Worm (Caenorhabditis elegans): ENCODE data around the gene hxk-3.

hxk-3 gene

DNA sequence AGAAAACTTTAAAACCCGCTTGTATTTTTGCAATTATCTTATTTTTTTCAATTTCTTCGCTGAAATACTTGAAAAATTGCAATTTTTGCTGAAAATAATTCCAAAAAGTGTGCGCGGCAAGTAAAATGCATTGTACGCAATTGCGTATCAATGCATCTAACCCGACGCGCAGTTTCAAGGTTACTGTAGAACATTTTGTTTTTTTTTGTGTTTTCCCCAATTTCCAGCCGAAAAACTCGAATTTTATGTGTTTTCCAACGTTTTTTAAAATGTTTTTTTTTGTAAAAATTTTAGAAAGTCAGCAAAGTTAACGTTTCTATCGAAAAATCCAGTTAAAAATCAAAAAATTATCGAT, 770 bp upstream of the hxk-3 start:
- TF ChIP-seq ctbp-1 (GFP tag; IDR thresholded peaks at IDR 0.05), result no peak
- TF ChIP-seq mes-2 (tag; optimal IDR thresholded peaks at IDR 0.05; ENCODE audit: poor library complexity, severe bottlenecking), result no peak
- no peak for TF ChIP-seq aha-1 (tag)
- TF ChIP-seq T26A8.4 (GFP tag; IDR thresholded peaks at IDR 0.05), result no peak
- peak in 1 of 2 experiments; percentile 14 for TF ChIP-seq unc-62 (GFP tag; optimal IDR thresholded peaks at IDR 0.05 in 1 of 2)
- no peak for TF ChIP-seq unc-62 (tag; optimal IDR thresholded peaks at IDR 0.05)

- no peak for TF ChIP-seq D1046.2 (GFP tag; IDR thresholded peaks at IDR 0.05)
- TF ChIP-seq Y48G9A.11 (GFP tag; IDR thresholded peaks at IDR 0.05), result no peak
- TF ChIP-seq nhr-28 (tag; optimal IDR thresholded peaks at IDR 0.05), result peak; percentile 35
- TF ChIP-seq unc-62 (GFP tag; optimal IDR thresholded peaks at IDR 0.05 in 1 of 2), result no peak
- TF ChIP-seq unc-62 (tag; optimal IDR thresholded peaks at IDR 0.05), result no peak
- TF ChIP-seq daf-16 (GFP tag; optimal IDR thresholded peaks at IDR 0.05), result no peak
- peak; percentile 61 for TF ChIP-seq daf-16 (tag; optimal IDR thresholded peaks at IDR 0.05)
- no peak for TF ChIP-seq Y5F2A.4 (GFP tag; optimal IDR thresholded peaks at IDR 0.05)
- peak; percentile 23 for TF ChIP-seq dve-1 (tag; optimal IDR thresholded peaks at IDR 0.05; ENCODE audit: insufficient read depth)
- no peak for TF ChIP-seq rbr-2 (tag; optimal IDR thresholded peaks at IDR 0.05)
- no peak for TF ChIP-seq F10B5.3 (tag; optimal IDR thresholded peaks at IDR 0.05)
- TF ChIP-seq dmd-9 (GFP tag; IDR thresholded peaks at IDR 0.05), result no peak
- no peak for TF ChIP-seq ama-1 (optimal IDR thresholded peaks at IDR 0.05)
- no peak for TF ChIP-seq nhr-77 (tag; optimal IDR thresholded peaks at IDR 0.05)
- TF ChIP-seq ceh-62 (tag; optimal IDR thresholded peaks at IDR 0.05), result no peak
- TF ChIP-seq duxl-1 (tag; optimal IDR thresholded peaks at IDR 0.05; ENCODE audit: poor library complexity), result no peak
- no peak for TF ChIP-seq dmd-8 (GFP tag; IDR thresholded peaks at IDR 0.05)
- no peak for TF ChIP-seq T26A8.4 (GFP tag; IDR thresholded peaks at IDR 0.05)
- no peak for TF ChIP-seq ZK337.2 (GFP tag; IDR thresholded peaks at IDR 0.05)
- no peak for TF ChIP-seq nhr-11 (tag; optimal IDR thresholded peaks at IDR 0.05)
- TF ChIP-seq hlh-11 (tag; optimal IDR thresholded peaks at IDR 0.05), result no peak
- TF ChIP-seq php-3 (GFP tag; IDR thresholded peaks at IDR 0.05), result peak; percentile 77
- TF ChIP-seq daf-19 (GFP tag; conservative IDR thresholded peaks at IDR 0.05), result no peak
- TF ChIP-seq spr-3 (GFP tag; optimal IDR thresholded peaks at IDR 0.05), result no peak
- TF ChIP-seq zfp-2 (tag; optimal IDR thresholded peaks at IDR 0.05), result no peak
- TF ChIP-seq vab-7 (GFP tag; IDR thresholded peaks at IDR 0.05), result no peak
- no peak for TF ChIP-seq lin-38 (GFP tag; IDR thresholded peaks at IDR 0.05)
- TF ChIP-seq pqm-1 (tag; optimal IDR thresholded peaks at IDR 0.05), result peak; percentile 22
- no peak for TF ChIP-seq nhr-48 (tag; optimal IDR thresholded peaks at IDR 0.05)
- TF ChIP-seq mes-2 (tag; optimal IDR thresholded peaks at IDR 0.05; ENCODE audit: poor library complexity, severe bottlenecking), result no peak
- TF ChIP-seq ctbp-1 (GFP tag; IDR thresholded peaks at IDR 0.05), result no peak
- no peak for TF ChIP-seq nhr-76 (tag; optimal IDR thresholded peaks at IDR 0.05)
- no peak for TF ChIP-seq egl-43 (GFP tag; IDR thresholded peaks at IDR 0.05)
- TF ChIP-seq ces-1 (GFP tag; optimal IDR thresholded peaks at IDR 0.05), result no peak
- peak; percentile 62 for TF ChIP-seq dmd-6 (GFP tag; IDR thresholded peaks at IDR 0.05)
- no peak for TF ChIP-seq zip-2 (tag; optimal IDR thresholded peaks at IDR 0.05)
- no peak for TF ChIP-seq ceh-28 (tag; optimal IDR thresholded peaks at IDR 0.05)
- TF ChIP-seq Y75B8A.6 (GFP tag; IDR thresholded peaks at IDR 0.05), result no peak
- no peak for TF ChIP-seq ZK546.5 (tag; optimal IDR thresholded peaks at IDR 0.05)
- no peak for TF ChIP-seq unc-39 (tag; optimal IDR thresholded peaks at IDR 0.05)
- peak in 1 of 2 experiments; percentile 11 for TF ChIP-seq lsy-2 (tag; optimal IDR thresholded peaks at IDR 0.05)
- TF ChIP-seq madf-9 (GFP tag; conservative IDR thresholded peaks at IDR 0.05), result no peak
Observed at ce11 chrIV:1510241-1510640, 12.8 kb downstream of the hxk-3 start, which contains the start of gene txt-4. Gene txt-4 (plus strand): TSS chrIV:1510564.

Measured in whole organism, L4 larva.